Fruit fly (Drosophila melanogaster) whole organism: ENCODE results near the gene CG14669.

Experiments used
- CG8478 ChIP-seq: fragments of >200 bp; optimal IDR thresholded peaks from 2 replicates; lab custom pipeline; 2018; ENCODE audit warnings: inconsistent platforms
- Dll ChIP-seq: fragments of >200 bp; optimal IDR thresholded peaks from 2 replicates; lab custom pipeline; 2017
- EcR ChIP-seq, 2 experiments: fragments of >200 bp; optimal IDR thresholded peaks; 2 replicates each; lab custom pipeline; 2017; ENCODE audit warnings: missing biosample characterization in 2 of 2, missing genetic modification characterization in 2 of 2, missing genetic modification reagents in 2 of 2
- pan ChIP-seq: fragments of >200 bp; optimal IDR thresholded peaks from 2 replicates; lab custom pipeline; 2017
- usp ChIP-seq: fragments of >200 bp; optimal IDR thresholded peaks from 2 replicates; lab custom pipeline; 2017; ENCODE audit warnings: missing biosample characterization, missing genetic modification characterization, mixed read lengths

dm6 chr3R:5503789-5504387 is 89.6 kb downstream of the CG14669 start:
- no peak for TF ChIP-seq Dll (lab: Kevin White, UChicago)
- no peak for TF ChIP-seq pan (lab: Kevin White, UChicago)
- TF ChIP-seq usp (GFP tag; lab: Kevin White, UChicago) = no peak
- TF ChIP-seq EcR (GFP tag; optimal IDR thresholded peaks at IDR 0.05; lab: Kevin White, UChicago) = no peak
- TF ChIP-seq CG8478 (lab: Kevin White, UChicago) = no peak
